Worm (Caenorhabditis elegans) whole organism, mixed stage, embryonic: ENCODE measurements around the gene agt-1.

Experiments used
- M03D4.4 ChIP-seq: sonication (generic microtip); optimal IDR thresholded peaks from 2 replicates; lab custom pipeline; 2017; ENCODE audit warnings: mild to moderate bottlenecking, missing genetic modification characterization, missing compliant biosample characterization
- bed-3 ChIP-seq: fragments of 200-800 bp; sonication (Bioruptor generic); optimal IDR thresholded peaks from 3 replicates; lab custom pipeline; 2018; ENCODE audit warnings: mild to moderate bottlenecking, missing genetic modification characterization, moderate library complexity, missing compliant biosample characterization
- blmp-1 ChIP-seq: fragments of 150-350 bp; optimal IDR thresholded peaks from 2 replicates; lab custom pipeline; 2014; ENCODE audit warnings: missing biosample characterization, missing genetic modification characterization
- ceh-39 ChIP-seq: fragments of 150-350 bp; optimal IDR thresholded peaks from 2 replicates; lab custom pipeline; 2014; ENCODE audit warnings: missing biosample characterization, missing genetic modification characterization
- ceh-43 ChIP-seq: fragments of 200-800 bp; sonication (Bioruptor generic); optimal IDR thresholded peaks from 2 replicates; lab custom pipeline; 2018; ENCODE audit warnings: mild to moderate bottlenecking, missing genetic modification characterization, moderate library complexity, missing compliant biosample characterization
- ceh-83 ChIP-seq: fragments of 200-800 bp; sonication (Bioruptor generic); optimal IDR thresholded peaks from 2 replicates; lab custom pipeline; 2018; ENCODE audit warnings: mild to moderate bottlenecking, missing genetic modification characterization, missing compliant biosample characterization
- ces-1 ChIP-seq: fragments of 150-350 bp; optimal IDR thresholded peaks from 2 replicates; lab custom pipeline; 2014; ENCODE audit warnings: missing biosample characterization, missing genetic modification reagents, missing genetic modification characterization
- cnd-1 ChIP-seq: fragments of 200-800 bp; sonication (Bioruptor generic); optimal IDR thresholded peaks from 2 replicates; lab custom pipeline; 2018; ENCODE audit warnings: mild to moderate bottlenecking, missing genetic modification characterization, missing compliant biosample characterization
- drap-1 ChIP-seq: fragments of 200-800 bp; sonication (Bioruptor generic); optimal IDR thresholded peaks from 3 replicates; lab custom pipeline; 2018; ENCODE audit warnings: mild to moderate bottlenecking, missing genetic modification characterization, missing compliant biosample characterization
- elt-1 ChIP-seq: sonication (generic microtip); optimal IDR thresholded peaks from 2 replicates; lab custom pipeline; 2017; ENCODE audit warnings: missing genetic modification characterization, mild to moderate bottlenecking, missing compliant biosample characterization, antibody characterized with exemption, moderate library complexity, borderline replicate concordance; ENCODE audit not compliant: insufficient read depth
- elt-3 ChIP-seq: fragments of 150-350 bp; optimal IDR thresholded peaks from 2 replicates; lab custom pipeline; 2014; ENCODE audit warnings: missing biosample characterization, missing genetic modification characterization
- flh-1 ChIP-seq: fragments of 200-800 bp; sonication (Bioruptor generic); optimal IDR thresholded peaks from 2 replicates; lab custom pipeline; 2018; ENCODE audit warnings: mild to moderate bottlenecking, missing genetic modification characterization, moderate library complexity, missing compliant biosample characterization
- ham-2 ChIP-seq: fragments of 200-800 bp; sonication (Bioruptor generic); optimal IDR thresholded peaks from 2 replicates; lab custom pipeline; 2018; ENCODE audit warnings: mild to moderate bottlenecking, missing genetic modification characterization, missing compliant biosample characterization
- hlh-1 ChIP-seq: fragments of 150-350 bp; optimal IDR thresholded peaks from 2 replicates; lab custom pipeline; 2014; ENCODE audit warnings: missing biosample characterization, missing genetic modification reagents, missing genetic modification characterization
- lin-13 ChIP-seq: fragments of 150-350 bp; optimal IDR thresholded peaks from 2 replicates; lab custom pipeline; 2014; ENCODE audit warnings: missing biosample characterization, missing genetic modification characterization
- lin-32 ChIP-seq: fragments of 200-800 bp; sonication (Bioruptor generic); optimal IDR thresholded peaks from 2 replicates; lab custom pipeline; 2018; ENCODE audit warnings: mild to moderate bottlenecking, missing genetic modification characterization, missing compliant biosample characterization
- lsy-2 ChIP-seq: fragments of 150-350 bp; optimal IDR thresholded peaks from 2 replicates; lab custom pipeline; 2014; ENCODE audit warnings: missing biosample characterization, missing genetic modification characterization
- mab-5 ChIP-seq: fragments of 150-350 bp; optimal IDR thresholded peaks from 2 replicates; lab custom pipeline; 2014; ENCODE audit warnings: missing biosample characterization, missing genetic modification characterization
- mep-1 ChIP-seq: fragments of 150-350 bp; optimal IDR thresholded peaks from 2 replicates; lab custom pipeline; 2017; ENCODE audit warnings: missing biosample characterization, missing genetic modification reagents, missing genetic modification characterization, inconsistent platforms
- mls-2 ChIP-seq: sonication (generic microtip); optimal IDR thresholded peaks from 2 replicates; lab custom pipeline; 2016; ENCODE audit warnings: mild to moderate bottlenecking, missing genetic modification characterization, moderate library complexity, missing compliant biosample characterization
- nhr-12 ChIP-seq: fragments of 150-350 bp; optimal IDR thresholded peaks from 2 replicates; lab custom pipeline; 2014; ENCODE audit warnings: missing biosample characterization, missing genetic modification characterization
- nhr-2 ChIP-seq: fragments of 150-350 bp; optimal IDR thresholded peaks from 2 replicates; lab custom pipeline; 2014; ENCODE audit warnings: missing biosample characterization, missing genetic modification characterization
- nhr-237 ChIP-seq: fragments of 150-350 bp; optimal IDR thresholded peaks from 2 replicates; lab custom pipeline; 2014; ENCODE audit warnings: missing biosample characterization, missing genetic modification characterization
- nhr-28 ChIP-seq: fragments of 150-350 bp; optimal IDR thresholded peaks from 2 replicates; lab custom pipeline; 2014; ENCODE audit warnings: missing biosample characterization, missing genetic modification characterization
- nhr-76 ChIP-seq: sonication (generic microtip); optimal IDR thresholded peaks from 2 replicates; lab custom pipeline; 2017; ENCODE audit warnings: missing biosample characterization, missing genetic modification characterization
- pha-4 ChIP-seq: fragments of 150-350 bp; optimal IDR thresholded peaks from 2 replicates; lab custom pipeline; 2018; ENCODE audit warnings: missing biosample characterization, missing genetic modification reagents, missing genetic modification characterization
- sem-2 ChIP-seq: fragments of 200-800 bp; sonication (Bioruptor generic); optimal IDR thresholded peaks from 2 replicates; lab custom pipeline; 2018; ENCODE audit warnings: mild to moderate bottlenecking, missing genetic modification characterization, missing compliant biosample characterization
- snpc-4 ChIP-seq: fragments of 150-350 bp; optimal IDR thresholded peaks from 2 replicates; lab custom pipeline; 2014; ENCODE audit warnings: missing biosample characterization, missing genetic modification characterization
- sptf-1 ChIP-seq: sonication (generic microtip); optimal IDR thresholded peaks from 2 replicates; lab custom pipeline; 2017; ENCODE audit warnings: mild to moderate bottlenecking, missing genetic modification characterization, moderate library complexity, missing compliant biosample characterization
- tbx-8 ChIP-seq: fragments of 200-800 bp; sonication (Bioruptor generic); optimal IDR thresholded peaks from 2 replicates; lab custom pipeline; 2018; ENCODE audit warnings: mild to moderate bottlenecking, missing genetic modification characterization, moderate library complexity, missing compliant biosample characterization
- unc-120 ChIP-seq: sonication (generic microtip); optimal IDR thresholded peaks from 2 replicates; lab custom pipeline; 2017; ENCODE audit warnings: missing genetic modification characterization, missing compliant biosample characterization; ENCODE audit not compliant: poor library complexity, severe bottlenecking
- unc-39 ChIP-seq: fragments of 150-350 bp; optimal IDR thresholded peaks from 2 replicates; lab custom pipeline; 2014; ENCODE audit warnings: missing biosample characterization, missing genetic modification characterization
- unc-62 ChIP-seq: fragments of 150-350 bp; optimal IDR thresholded peaks from 2 replicates; lab custom pipeline; 2014; ENCODE audit warnings: missing biosample characterization, missing genetic modification reagents, missing genetic modification characterization
- zip-8 ChIP-seq: fragments of 150-350 bp; optimal IDR thresholded peaks from 2 replicates; lab custom pipeline; 2014; ENCODE audit warnings: missing biosample characterization, missing genetic modification characterization
- ztf-11 ChIP-seq: fragments of 150-350 bp; optimal IDR thresholded peaks from 2 replicates; lab custom pipeline; 2014; ENCODE audit warnings: missing biosample characterization, missing genetic modification characterization

Gene agt-1

DNA sequence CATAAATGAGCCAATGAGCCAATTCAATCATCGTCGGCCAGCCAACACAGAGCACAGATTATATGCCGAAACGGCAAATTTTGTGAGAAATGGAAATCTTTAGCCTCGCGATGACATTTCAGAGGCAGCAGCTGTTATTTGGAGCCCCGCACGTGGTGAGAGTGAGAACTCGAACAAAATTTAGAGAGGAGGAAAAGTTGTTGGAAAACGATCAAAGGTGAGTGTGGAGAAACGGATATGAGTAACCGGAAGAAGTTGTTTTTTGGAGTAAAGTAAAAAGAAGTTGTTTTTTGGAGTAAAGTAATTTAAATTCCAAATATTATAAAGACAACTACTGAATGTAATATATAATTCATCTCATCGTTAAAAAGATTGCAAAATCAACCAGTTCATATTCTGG, 29.5 kb upstream of the agt-1 start, which contains the start of gene Y62E10A.13:
Gene Y62E10A.13, minus strand, starts transcription at position 326 of the 400 bp plus-strand sequence.
- TF ChIP-seq unc-120 = no peak
- no peak for TF ChIP-seq drap-1 (GFP tag; lab: Kevin White, UChicago)
- no peak for TF ChIP-seq lin-32 (GFP tag; lab: Kevin White, UChicago)
- no peak for TF ChIP-seq lsy-2 (tag; lab: Kevin White, UChicago)
- TF ChIP-seq hlh-1 (tag; lab: Kevin White, UChicago) = no peak
- TF ChIP-seq pha-4 = no peak
- TF ChIP-seq nhr-237 (tag; lab: Kevin White, UChicago) = no peak
- no peak for TF ChIP-seq zip-8 (tag; lab: Kevin White, UChicago)
- no peak for TF ChIP-seq ceh-83
- TF ChIP-seq mls-2 (tag; lab: Kevin White, UChicago) = no peak
- TF ChIP-seq ztf-11 = no peak
- TF ChIP-seq nhr-76 (tag; lab: Kevin White, UChicago) = no peak
- TF ChIP-seq nhr-12 (tag; lab: Kevin White, UChicago) = no peak

DNA sequence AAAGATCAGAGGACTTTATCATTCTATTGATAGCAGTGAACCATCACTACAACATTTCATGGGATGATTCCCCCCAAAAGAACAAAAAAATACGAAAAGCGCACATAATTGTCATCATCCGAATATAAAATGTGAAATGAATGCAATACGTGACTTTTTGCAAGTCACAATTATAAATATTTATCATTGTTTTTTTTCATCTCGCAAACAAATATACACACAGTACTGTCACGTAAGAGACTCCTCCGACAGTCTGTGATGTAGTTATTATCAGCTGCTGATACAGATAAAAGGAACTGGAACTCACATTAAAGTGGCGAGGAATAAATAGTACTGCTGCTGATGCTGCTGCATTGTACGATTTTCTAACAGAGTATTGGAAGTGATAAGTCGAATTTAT, 27.2 kb upstream of the agt-1 start:
- TF ChIP-seq ztf-11 (no peak), nhr-2 (no peak), flh-1 (no peak), bed-3 (GFP tag; lab: Kevin White, UChicago) (no peak), M03D4.4 (tag; lab: Kevin White, UChicago) (no peak), mls-2 (tag; lab: Kevin White, UChicago) (no peak), blmp-1 (tag; lab: Kevin White, UChicago) (no peak), sptf-1 (tag; lab: Kevin White, UChicago) (no peak), mab-5 (tag; lab: Kevin White, UChicago) (no peak), ham-2 (GFP tag; lab: Kevin White, UChicago) (no peak), ces-1 (GFP tag; lab: Kevin White, UChicago) (no peak), sem-2 (GFP tag; lab: Kevin White, UChicago) (no peak)

DNA sequence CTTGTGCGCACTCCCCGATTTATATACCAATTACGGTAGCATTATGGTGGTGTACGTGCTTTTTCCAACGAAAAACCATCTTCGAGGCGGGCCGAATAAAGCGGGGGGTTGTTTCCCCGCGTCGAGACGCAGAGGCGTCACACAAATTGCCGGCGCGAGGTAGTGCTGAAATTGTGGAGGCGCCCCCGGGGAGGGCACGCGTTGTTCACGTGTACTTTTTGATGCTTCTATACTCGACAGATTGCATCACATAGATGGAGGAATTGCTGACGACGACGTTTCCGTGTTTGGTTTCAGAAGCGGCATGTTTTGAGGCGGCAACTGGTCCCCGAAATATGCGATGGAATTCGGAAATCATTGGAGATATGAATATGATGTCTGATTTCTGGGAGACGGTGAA, 26.0 kb upstream of the agt-1 start:
- TF ChIP-seq sptf-1 (tag; lab: Kevin White, UChicago) (no peak), mab-5 (tag; lab: Kevin White, UChicago) (no peak), mls-2 (tag; lab: Kevin White, UChicago) (no peak), unc-120 (peak; percentile 62), lsy-2 (tag; lab: Kevin White, UChicago) (no peak), ham-2 (GFP tag; lab: Kevin White, UChicago) (peak; percentile 30), cnd-1 (no peak), nhr-2 (no peak), ztf-11 (no peak), ces-1 (GFP tag; lab: Kevin White, UChicago) (peak; percentile 57), lin-13 (tag; lab: Kevin White, UChicago) (no peak), lin-32 (GFP tag; lab: Kevin White, UChicago) (no peak), M03D4.4 (tag; lab: Kevin White, UChicago) (no peak), ceh-83 (no peak), unc-39 (no peak), flh-1 (no peak), nhr-76 (tag; lab: Kevin White, UChicago) (no peak), pha-4 (no peak), bed-3 (GFP tag; lab: Kevin White, UChicago) (no peak), snpc-4 (tag; lab: Kevin White, UChicago) (no peak), unc-62 (GFP tag; lab: Kevin White, UChicago) (peak; percentile 37), tbx-8 (no peak), sem-2 (GFP tag; lab: Kevin White, UChicago) (no peak), hlh-1 (tag; lab: Kevin White, UChicago) (no peak), blmp-1 (tag; lab: Kevin White, UChicago) (no peak), elt-1 (tag; lab: Kevin White, UChicago) (peak; percentile 60), nhr-12 (tag; lab: Kevin White, UChicago) (no peak), drap-1 (GFP tag; lab: Kevin White, UChicago) (no peak), nhr-28 (tag; lab: Kevin White, UChicago) (no peak), ceh-39 (no peak), zip-8 (tag; lab: Kevin White, UChicago) (no peak), nhr-237 (tag; lab: Kevin White, UChicago) (peak; percentile 27), elt-3 (tag; lab: Kevin White, UChicago) (peak; percentile 35), ceh-43 (GFP tag; lab: Kevin White, UChicago) (no peak), mep-1 (tag; lab: Kevin White, UChicago) (no peak)
